Fruit fly (Drosophila melanogaster): ENCODE data around the gene CG5011.

Gene CG5011

DNA sequence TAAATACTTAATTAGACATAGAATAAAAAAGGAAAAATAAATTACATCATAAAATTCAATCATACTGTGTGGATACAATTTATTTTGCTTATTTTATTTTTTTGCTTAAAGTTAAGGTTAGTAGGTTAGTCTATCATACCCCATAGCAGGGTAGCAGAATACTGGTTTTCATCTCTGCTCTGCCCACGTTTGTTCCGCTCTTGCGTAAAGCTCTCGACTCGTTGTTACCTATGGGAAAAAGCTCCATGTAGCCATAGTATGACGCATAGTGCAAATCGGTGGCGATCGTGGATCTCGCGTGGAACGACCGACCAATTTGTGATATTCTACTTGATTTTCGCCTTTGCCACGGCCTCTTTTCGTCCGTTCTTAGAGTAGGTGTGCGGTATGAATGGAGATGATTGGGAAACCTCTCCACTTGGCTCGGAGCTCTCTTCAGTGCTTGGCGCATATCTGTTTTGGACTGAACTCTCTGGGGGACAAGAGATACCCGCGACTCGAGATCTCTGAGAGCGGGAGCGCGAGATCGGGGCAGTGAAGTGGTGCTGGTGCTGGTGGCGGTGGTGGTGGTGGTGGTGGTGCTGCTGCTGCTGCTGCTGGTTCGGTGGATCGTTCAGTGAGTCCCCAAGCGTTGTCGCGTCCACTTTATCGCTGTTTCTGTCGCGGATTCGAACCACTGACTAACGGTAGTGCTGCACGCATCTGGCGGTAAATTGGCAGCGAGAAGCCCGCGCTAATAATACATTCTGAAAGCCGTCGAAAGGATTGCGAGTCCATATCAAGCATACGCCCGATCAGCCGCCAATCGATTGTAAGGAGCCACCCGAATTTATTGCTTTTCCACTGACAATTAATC, 14.6 kb upstream of the CG5011 start, which contains the start of gene CG5001 (continued):
- peak; percentile 69 for TF ChIP-seq MBD-R2 (GFP tag; IDR thresholded peaks at IDR 0.05)
- TF ChIP-seq CG4360 (GFP tag; IDR thresholded peaks at IDR 0.05), result no peak
- no peak for TF ChIP-seq Lim3 (GFP tag; IDR thresholded peaks at IDR 0.05)
- TF ChIP-seq zfh1 (GFP tag; IDR thresholded peaks at IDR 0.05), result peak; percentile 92
- peak; percentile 62 for TF ChIP-seq HLH54F (GFP tag; optimal IDR thresholded peaks at IDR 0.05)
- peak; percentile 81 for TF ChIP-seq CG12659 (GFP tag; optimal IDR thresholded peaks at IDR 0.05)
- peak; percentile 86 for TF ChIP-seq Taf1 (GFP tag; IDR thresholded peaks at IDR 0.05)
- TF ChIP-seq mam (GFP tag; optimal IDR thresholded peaks at IDR 0.05), result peak; percentile 66
- TF ChIP-seq bcd (GFP tag; optimal IDR thresholded peaks at IDR 0.05), result peak; percentile 84
- TF ChIP-seq lbe (GFP tag; optimal IDR thresholded peaks at IDR 0.05), result no peak
- TF ChIP-seq dimm (GFP tag; IDR thresholded peaks at IDR 0.05), result peak; percentile 39; the same call in 1 of the 2 replicates
- peak; percentile 81 for TF ChIP-seq so (GFP tag; IDR thresholded peaks at IDR 0.05)
- no peak for TF ChIP-seq Sry-β (GFP tag; optimal IDR thresholded peaks at IDR 0.05)
- peak; percentile 63 for TF ChIP-seq CG13123 (GFP tag; optimal IDR thresholded peaks at IDR 0.05)
- peak; percentile 72 for TF ChIP-seq ssp (GFP tag; IDR thresholded peaks at IDR 0.05)
- TF ChIP-seq BEAF-32 (GFP tag; optimal IDR thresholded peaks at IDR 0.05), result no peak
- TF ChIP-seq Sox102F (GFP tag; optimal IDR thresholded peaks at IDR 0.05), result peak; percentile 92
- TF ChIP-seq CG2678 (tag; optimal IDR thresholded peaks at IDR 0.05), result peak; percentile 92
- peak; percentile 62 for TF ChIP-seq cg (GFP tag; optimal IDR thresholded peaks at IDR 0.05)
- peak; percentile 93 for TF ChIP-seq Xrp1 (GFP tag; IDR thresholded peaks at IDR 0.05)
- TF ChIP-seq CG2116 (GFP tag; optimal IDR thresholded peaks at IDR 0.05), result peak; percentile 8
- peak; percentile 82 for TF ChIP-seq CG4730 (GFP tag; IDR thresholded peaks at IDR 0.05)
- TF ChIP-seq dati (GFP tag; IDR thresholded peaks at IDR 0.05), result no peak
- peak; percentile 51 for TF ChIP-seq YL-1 (GFP tag; optimal IDR thresholded peaks at IDR 0.05)
- peak; percentile 2 for TF ChIP-seq pzg (GFP tag; optimal IDR thresholded peaks at IDR 0.05)
- TF ChIP-seq gcm (GFP tag; optimal IDR thresholded peaks at IDR 0.05), result peak; percentile 88
- peak; percentile 59 for TF ChIP-seq Camta (GFP tag; optimal IDR thresholded peaks at IDR 0.05)
- peak; percentile 48 for TF ChIP-seq twi (tag; optimal IDR thresholded peaks at IDR 0.05)
- peak; percentile 25 for TF ChIP-seq sd (tag; optimal IDR thresholded peaks at IDR 0.05)
- no peak for TF ChIP-seq CG15073 (GFP tag; optimal IDR thresholded peaks at IDR 0.05)
- peak; percentile 78 for TF ChIP-seq Chrac-16 (GFP tag; optimal IDR thresholded peaks at IDR 0.05)
- no peak for TF ChIP-seq ato (GFP tag; IDR thresholded peaks at IDR 0.05; ENCODE audit: partially characterized antibody)
- TF ChIP-seq CG8478 (optimal IDR thresholded peaks at IDR 0.05), result no peak
- peak; percentile 93 for TF ChIP-seq CG15514 (GFP tag; optimal IDR thresholded peaks at IDR 0.05)
- no peak for TF ChIP-seq Hr39 (optimal IDR thresholded peaks at IDR 0.05)
- peak; percentile 9 for TF ChIP-seq NK7.1 (GFP tag; optimal IDR thresholded peaks at IDR 0.05)
- peak; percentile 77 for TF ChIP-seq HmgZ (tag; optimal IDR thresholded peaks at IDR 0.05)
- no peak for TF ChIP-seq zf30C (GFP tag; optimal IDR thresholded peaks at IDR 0.05)
- no peak for TF ChIP-seq tna (GFP tag; IDR thresholded peaks at IDR 0.05; ENCODE audit: partially characterized antibody)
- TF ChIP-seq CG4820 (GFP tag; optimal IDR thresholded peaks at IDR 0.05), result peak; percentile 80
- TF ChIP-seq prd (optimal IDR thresholded peaks at IDR 0.05), result no peak
- peak; percentile 86 for TF ChIP-seq prd (GFP tag; IDR thresholded peaks at IDR 0.05)
- peak; percentile 54 for TF ChIP-seq CG32767 (GFP tag; IDR thresholded peaks at IDR 0.05)
- no peak for TF ChIP-seq CG1832 (GFP tag; optimal IDR thresholded peaks at IDR 0.05)
- peak; percentile 94 for TF ChIP-seq Med (GFP tag)
- no peak for TF ChIP-seq CG17912 (GFP tag; optimal IDR thresholded peaks at IDR 0.05)
- TF ChIP-seq CG1792 (GFP tag; optimal IDR thresholded peaks at IDR 0.05), result peak; percentile 53
- TF ChIP-seq CG17612 (GFP tag; IDR thresholded peaks at IDR 0.05), result no peak
- peak; percentile 68 for TF ChIP-seq CG2202 (tag; optimal IDR thresholded peaks at IDR 0.05)
- TF ChIP-seq Lhr (GFP tag; optimal IDR thresholded peaks at IDR 0.05), result peak; percentile 19

All from whole organism, embryonic.